Worm (Caenorhabditis elegans) whole organism, L4 larva: ENCODE data around the gene tag-151.

Source experiments
- T20F7.1 ChIP-seq: fragments of 200-800 bp; sonication (Bioruptor generic); optimal IDR thresholded peaks from 2 replicates; lab custom pipeline; 2018; ENCODE audit warnings: mild to moderate bottlenecking, missing genetic modification characterization, missing compliant biosample characterization
- Y105C5A.15 ChIP-seq: fragments of 200-800 bp; sonication (Bioruptor generic); IDR thresholded peaks from 2 replicates; pipeline ENCODE4 v1.3.6; 2022; ENCODE audit warnings: missing genetic modification characterization, missing compliant biosample characterization
- Y48G9A.11 ChIP-seq: fragments of 200-800 bp; sonication (Bioruptor generic); IDR thresholded peaks from 2 replicates; pipeline ENCODE4 v1.3.6; 2022; ENCODE audit warnings: missing genetic modification reagents, missing genetic modification characterization, missing compliant biosample characterization
- Y5F2A.4 ChIP-seq: fragments of 200-800 bp; sonication (Bioruptor generic); optimal IDR thresholded peaks from 2 replicates; lab custom pipeline; 2018; ENCODE audit warnings: mild to moderate bottlenecking, missing genetic modification characterization, missing compliant biosample characterization
- ZK337.2 ChIP-seq: fragments of 200-800 bp; sonication (Bioruptor generic); IDR thresholded peaks from 2 replicates; pipeline ENCODE4 v1.3.6; 2022; ENCODE audit warnings: missing genetic modification reagents, missing genetic modification characterization, missing compliant biosample characterization
- ZK546.5 ChIP-seq, 2 experiments: sonication (generic microtip); optimal IDR thresholded peaks; 2 replicates each; lab custom pipeline; 2017; ENCODE audit warnings: missing biosample characterization in 2 of 2, missing genetic modification characterization in 2 of 2
- aha-1 ChIP-seq: fragments of 150-350 bp; peaks from one replicate; lab custom pipeline; 2014; ENCODE audit warnings: missing biosample characterization, missing genetic modification characterization
- arid-1 ChIP-seq: fragments of 200-800 bp; sonication (Bioruptor generic); conservative IDR thresholded peaks from 2 replicates; pipeline ENCODE4 v1.3.6; 2022; ENCODE audit warnings: missing genetic modification reagents, missing genetic modification characterization, missing compliant biosample characterization
- ceh-20 ChIP-seq: fragments of 200-800 bp; sonication (Bioruptor generic); IDR thresholded peaks from 2 replicates; pipeline ENCODE4 v1.3.6; 2022; ENCODE audit warnings: missing genetic modification reagents, missing genetic modification characterization, missing compliant biosample characterization
- ceh-28 ChIP-seq: fragments of 150-350 bp; optimal IDR thresholded peaks from 2 replicates; lab custom pipeline; 2014; ENCODE audit warnings: missing biosample characterization, missing genetic modification reagents, missing genetic modification characterization
- ceh-32 ChIP-seq: sonication (generic microtip); optimal IDR thresholded peaks from 2 replicates; lab custom pipeline; 2016; ENCODE audit warnings: mild to moderate bottlenecking, missing genetic modification characterization, missing compliant biosample characterization; ENCODE audit not compliant: poor library complexity
- ceh-82 ChIP-seq: sonication (generic microtip); optimal IDR thresholded peaks from 2 replicates; lab custom pipeline; 2017; ENCODE audit warnings: missing biosample characterization, missing genetic modification characterization
- dmd-8 ChIP-seq: fragments of 200-800 bp; sonication (Bioruptor generic); IDR thresholded peaks from 2 replicates; pipeline ENCODE4 v1.3.6; 2022; ENCODE audit warnings: missing genetic modification characterization, missing compliant biosample characterization
- duxl-1 ChIP-seq: sonication (generic microtip); optimal IDR thresholded peaks from 2 replicates; lab custom pipeline; 2016; ENCODE audit warnings: mild to moderate bottlenecking, missing genetic modification characterization, moderate library complexity, missing compliant biosample characterization; ENCODE audit not compliant: poor library complexity
- egl-27 ChIP-seq: sonication (generic microtip); optimal IDR thresholded peaks from 3 replicates; lab custom pipeline; 2017; ENCODE audit warnings: missing biosample characterization, missing genetic modification reagents, missing genetic modification characterization
- hlh-11 ChIP-seq: fragments of 200-800 bp; sonication (Bioruptor generic); optimal IDR thresholded peaks from 2 replicates; lab custom pipeline; 2018; ENCODE audit warnings: mild to moderate bottlenecking, missing genetic modification characterization, missing compliant biosample characterization
- hlh-30 ChIP-seq: sonication (generic microtip); optimal IDR thresholded peaks from 2 replicates; lab custom pipeline; 2017; ENCODE audit warnings: antibody characterized with exemption, mild to moderate bottlenecking, missing genetic modification characterization, missing compliant biosample characterization; ENCODE audit not compliant: insufficient read depth
- lin-13 ChIP-seq: fragments of 150-350 bp; optimal IDR thresholded peaks from 2 replicates; lab custom pipeline; 2014; ENCODE audit warnings: missing biosample characterization, missing genetic modification reagents, missing genetic modification characterization
- lsy-2 ChIP-seq, 2 experiments: fragments of 150-350 bp in 1 of 2; sonication (generic microtip) in 1 of 2; optimal IDR thresholded peaks; 2 replicates each; lab custom pipeline; 2014 to 2017; ENCODE audit warnings: missing biosample characterization in 2 of 2, missing genetic modification characterization in 2 of 2
- mdt-29 ChIP-seq: fragments of 200-800 bp; sonication (Bioruptor generic); IDR thresholded peaks from 2 replicates; pipeline ENCODE4 v1.3.6; 2022; ENCODE audit warnings: missing genetic modification reagents, missing genetic modification characterization, missing compliant biosample characterization
- mep-1 ChIP-seq: fragments of 150-350 bp; sonication (generic microtip); optimal IDR thresholded peaks from 3 replicates; lab custom pipeline; 2014; ENCODE audit warnings: missing biosample characterization, missing genetic modification characterization
- nhr-28 ChIP-seq: fragments of 150-350 bp; optimal IDR thresholded peaks from 2 replicates; lab custom pipeline; 2014; ENCODE audit warnings: missing biosample characterization, missing genetic modification characterization
- nhr-41 ChIP-seq: fragments of 200-800 bp; sonication (Bioruptor generic); IDR thresholded peaks from 2 replicates; pipeline ENCODE4 v1.3.6; 2022; ENCODE audit warnings: missing genetic modification reagents, missing genetic modification characterization, missing compliant biosample characterization
- nhr-48 ChIP-seq: sonication (generic microtip); optimal IDR thresholded peaks from 2 replicates; lab custom pipeline; 2016; ENCODE audit warnings: mild to moderate bottlenecking, missing genetic modification characterization, missing compliant biosample characterization
- nhr-6 ChIP-seq: fragments of 150-350 bp; optimal IDR thresholded peaks from 2 replicates; lab custom pipeline; 2014; ENCODE audit warnings: missing biosample characterization, missing genetic modification characterization
- pha-4 ChIP-seq, 2 experiments: fragments of 150-350 bp in 1 of 2; fragments of 200-800 bp in 1 of 2; sonication (Bioruptor generic) in 1 of 2; IDR thresholded peaks in 1 of 2; optimal IDR thresholded peaks in 1 of 2; 2 replicates each; pipeline versions ENCODE4 v1.3.6 to Lab custom; 2014 to 2022; ENCODE audit warnings: missing genetic modification characterization in 2 of 2, missing genetic modification reagents in 2 of 2, missing biosample characterization in 1 of 2, missing compliant biosample characterization in 1 of 2
- sdz-12 ChIP-seq: fragments of 200-800 bp; sonication (Bioruptor generic); optimal IDR thresholded peaks from 2 replicates; lab custom pipeline; 2018; ENCODE audit warnings: mild to moderate bottlenecking, missing genetic modification characterization, missing compliant biosample characterization
- set-16 ChIP-seq: fragments of 200-800 bp; sonication (Bioruptor generic); IDR thresholded peaks from 2 replicates; pipeline ENCODE4 v1.3.6; 2022; ENCODE audit warnings: missing genetic modification reagents, missing genetic modification characterization, missing compliant biosample characterization
- spr-1 ChIP-seq: sonication (generic microtip); optimal IDR thresholded peaks from 2 replicates; lab custom pipeline; 2016; ENCODE audit warnings: mild to moderate bottlenecking, missing genetic modification characterization, missing compliant biosample characterization
- spr-3 ChIP-seq: fragments of 200-800 bp; sonication (Bioruptor generic); optimal IDR thresholded peaks from 2 replicates; lab custom pipeline; 2018; ENCODE audit warnings: mild to moderate bottlenecking, missing genetic modification characterization, missing compliant biosample characterization
- unc-130 ChIP-seq: sonication (generic microtip); optimal IDR thresholded peaks from 2 replicates; lab custom pipeline; 2016; ENCODE audit warnings: missing genetic modification reagents, missing genetic modification characterization, missing compliant biosample characterization
- unc-62 ChIP-seq, 3 experiments: fragments of 150-350 bp in 1 of 3; sonication (generic microtip); optimal IDR thresholded peaks in 2 of 3; peaks in 1 of 3; 1 replicate in 1 of 3; 2 replicates in 2 of 3; lab custom pipeline; 2014 to 2017; ENCODE audit warnings: missing biosample characterization in 3 of 3, missing genetic modification characterization in 3 of 3, missing genetic modification reagents in 3 of 3, missing genotype in 1 of 3
- zag-1 ChIP-seq: fragments of 150-350 bp; optimal IDR thresholded peaks from 2 replicates; lab custom pipeline; 2014; ENCODE audit warnings: missing biosample characterization, missing genetic modification characterization
- zfp-3 ChIP-seq: fragments of 200-800 bp; sonication (Bioruptor generic); conservative IDR thresholded peaks from 2 replicates; pipeline ENCODE4 v1.3.6; 2022; ENCODE audit warnings: missing genetic modification reagents, missing genetic modification characterization, missing compliant biosample characterization
- zip-11 ChIP-seq: fragments of 200-800 bp; sonication (Bioruptor generic); IDR thresholded peaks from 2 replicates; pipeline ENCODE4 v1.3.6; 2022; ENCODE audit warnings: missing genetic modification characterization, missing compliant biosample characterization
- ztf-11 ChIP-seq: fragments of 150-350 bp; optimal IDR thresholded peaks from 2 replicates; lab custom pipeline; 2014; ENCODE audit warnings: missing biosample characterization, missing genetic modification characterization

Gene tag-151

ce11 chrII:4748374-4748773 is 38.3 kb downstream of the tag-151 start:
- TF ChIP-seq lin-13 (GFP tag; lab: Kevin White, UChicago): no peak
- no peak for TF ChIP-seq ZK337.2 (GFP tag; lab: Robert Waterston, UW)
- TF ChIP-seq spr-1: no peak
- TF ChIP-seq hlh-11 (tag; lab: Kevin White, UChicago): peak; percentile 4
- no peak for TF ChIP-seq arid-1 (GFP tag; lab: Robert Waterston, UW)
- TF ChIP-seq ztf-11 (tag; lab: Kevin White, UChicago): no peak
- no peak for TF ChIP-seq Y5F2A.4
- TF ChIP-seq ceh-20: 0 out of 2 replicates have a peak, but pooled peaks have one; percentile 14
- TF ChIP-seq ceh-32: no peak
- no peak for TF ChIP-seq unc-130 (GFP tag; lab: Kevin White, UChicago)
- TF ChIP-seq Y105C5A.15 (GFP tag; lab: Robert Waterston, UW): no peak
- no peak for TF ChIP-seq nhr-41
- no peak for TF ChIP-seq zip-11 (GFP tag; lab: Robert Waterston, UW)
- TF ChIP-seq ceh-28: no peak
- TF ChIP-seq pha-4 (GFP tag; IDR thresholded peaks at IDR 0.05; lab: Robert Waterston, UW): no peak
- TF ChIP-seq pha-4 (tag; optimal IDR thresholded peaks at IDR 0.05; lab: Kevin White, UChicago): no peak
- TF ChIP-seq T20F7.1 (GFP tag; lab: Kevin White, UChicago): no peak
- TF ChIP-seq zag-1 (tag; lab: Kevin White, UChicago): no peak
- no peak for TF ChIP-seq ceh-82 (tag; lab: Kevin White, UChicago)
- peak; percentile 66 for TF ChIP-seq hlh-30 (tag; lab: Kevin White, UChicago)
- no peak for TF ChIP-seq nhr-48 (tag; lab: Kevin White, UChicago)
- TF ChIP-seq egl-27 (tag; lab: Kevin White, UChicago): no peak
- no peak for TF ChIP-seq mep-1 (tag; lab: Kevin White, UChicago)
- peak; percentile 64; the same call in 1 of the 2 replicates for TF ChIP-seq mdt-29 (GFP tag; lab: Robert Waterston, UW)
- TF ChIP-seq sdz-12 (GFP tag; lab: Kevin White, UChicago): no peak
- TF ChIP-seq set-16: no peak

- peak; percentile 8 for TF ChIP-seq nhr-28 (tag; lab: Kevin White, UChicago)
- no peak for TF ChIP-seq ZK546.5 (tag; optimal IDR thresholded peaks at IDR 0.05; lab: Kevin White, UChicago)
- TF ChIP-seq lsy-2 (tag; optimal IDR thresholded peaks at IDR 0.05; lab: Kevin White, UChicago): peak in 1 of 2 experiments; percentile 30
Measured at ce11 chrII:4749581-4749980, 39.5 kb downstream of the tag-151 start, which contains the start of gene F41C3.2. F41C3.2 (plus strand) TSS chrII:4749968.

- TF ChIP-seq zag-1 (tag; lab: Kevin White, UChicago) (no peak), unc-62 (GFP tag; optimal IDR thresholded peaks at IDR 0.05 in 1 of 2; lab: Kevin White, UChicago) (peak in 1 of 2 experiments; percentile 96), unc-62 (tag; optimal IDR thresholded peaks at IDR 0.05; lab: Kevin White, UChicago) (no peak), duxl-1 (tag; lab: Kevin White, UChicago) (no peak), zfp-3 (GFP tag; lab: Robert Waterston, UW) (no peak)
Measured at ce11 chrII:4752257-4752728, 42.2 kb downstream of the tag-151 start, which contains the start of gene F41C3.1. F41C3.1 (plus strand) TSS chrII:4752307.

ce11 chrII:4753133-4753532 is 43.1 kb downstream of the tag-151 start, which contains the start of gene C27D9.1:
C27D9.1 (plus strand) TSS chrII:4753413.
- TF ChIP-seq aha-1 (tag; lab: Kevin White, UChicago): peak; percentile 57
- TF ChIP-seq nhr-41: no peak
- TF ChIP-seq, all 104 proteins: peak for 1

- no peak for TF ChIP-seq dmd-8 (GFP tag; lab: Robert Waterston, UW)
- no peak for TF ChIP-seq nhr-28 (tag; lab: Kevin White, UChicago)
- TF ChIP-seq Y48G9A.11: peak; percentile 76
- no peak for TF ChIP-seq Y5F2A.4
- peak; percentile 75 for TF ChIP-seq spr-1
- peak; percentile 37 for TF ChIP-seq T20F7.1 (GFP tag; lab: Kevin White, UChicago)
- TF ChIP-seq spr-3: peak; percentile 15
- no peak for TF ChIP-seq nhr-6 (tag; lab: Kevin White, UChicago)
Measured at ce11 chrII:4755654-4756053, 45.6 kb downstream of the tag-151 start.
